Fruit fly (Drosophila melanogaster) whole organism, wandering third instar larva: ENCODE results near the gene CG2211.

Experiments used
- CG9705 ChIP-seq: fragments of 200-800 bp; sonication (Bioruptor generic); optimal IDR thresholded peaks from 2 replicates; lab custom pipeline; 2018; ENCODE audit warnings: missing biosample characterization, mild to moderate bottlenecking, missing genetic modification characterization
- Dif ChIP-seq: fragments of 200-275, 200-300 bp; sonication (Bioruptor generic); optimal IDR thresholded peaks from 2 replicates; lab custom pipeline; 2018; ENCODE audit warnings: missing biosample characterization, missing genetic modification characterization; ENCODE audit not compliant: partially characterized antibody
- Myc ChIP-seq: fragments of >200 bp; optimal IDR thresholded peaks from 2 replicates; lab custom pipeline; 2017
- OdsH ChIP-seq: fragments of 200-800 bp; sonication (Bioruptor generic); optimal IDR thresholded peaks from 2 replicates; lab custom pipeline; 2016; ENCODE audit warnings: missing biosample characterization, mild to moderate bottlenecking, missing genetic modification characterization
- ey ChIP-seq: fragments of 200-800 bp; sonication (Bioruptor generic); optimal IDR thresholded peaks from 2 replicates; lab custom pipeline; 2016; ENCODE audit warnings: missing biosample characterization, missing genetic modification characterization

- no peak for TF ChIP-seq ey (GFP tag; lab: Kevin White, UChicago)
- TF ChIP-seq Dif (GFP tag; lab: Kevin White, UChicago) = no peak
- no peak for TF ChIP-seq CG9705
- TF ChIP-seq Myc = no peak
- TF ChIP-seq OdsH (GFP tag; lab: Kevin White, UChicago) = no peak
Observed at dm6 chr3L:1354214-1354613, 19.1 kb upstream of the CG2211 start.
